Fruit fly (Drosophila melanogaster) whole organism, prepupa: Measurements from ENCODE around the gene Bx.

ENCODE experiments used
- CG11762 ChIP-seq: fragments of 200-800 bp; sonication (Bioruptor generic); optimal IDR thresholded peaks from 3 replicates; lab custom pipeline; 2016; ENCODE audit warnings: missing biosample characterization, missing genetic modification characterization; ENCODE audit not compliant: insufficient read depth
- CG11902 ChIP-seq: fragments of 200-800 bp; sonication (Bioruptor generic); optimal IDR thresholded peaks from 3 replicates; lab custom pipeline; 2016; ENCODE audit warnings: missing biosample characterization, missing genetic modification characterization
- CG1621 ChIP-seq: fragments of 200-800 bp; sonication (Bioruptor generic); optimal IDR thresholded peaks from 3 replicates; lab custom pipeline; 2018; ENCODE audit warnings: missing biosample characterization, mild to moderate bottlenecking, missing genetic modification characterization
- CG31627 ChIP-seq: fragments of 200-800 bp; sonication (Bioruptor generic); optimal IDR thresholded peaks from 3 replicates; lab custom pipeline; 2016; ENCODE audit warnings: missing biosample characterization, missing genetic modification characterization
- Gug ChIP-seq: fragments of 200-800 bp; sonication (Bioruptor generic); IDR thresholded peaks from 2 replicates; pipeline ENCODE4 v1.3.6; 2022; ENCODE audit warnings: missing biosample characterization, missing genetic modification characterization
- Hr39 ChIP-seq: fragments of 200-800 bp; sonication (Bioruptor generic); optimal IDR thresholded peaks from 2 replicates; lab custom pipeline; 2016; ENCODE audit warnings: missing biosample characterization, missing genetic modification characterization
- Hr4 ChIP-seq: fragments of 200-800 bp; sonication (Bioruptor generic); optimal IDR thresholded peaks from 3 replicates; lab custom pipeline; 2016; ENCODE audit warnings: missing biosample characterization, missing genetic modification characterization
- Lpt ChIP-seq: fragments of 200-800 bp; sonication (Bioruptor generic); optimal IDR thresholded peaks from 3 replicates; lab custom pipeline; 2016; ENCODE audit warnings: missing biosample characterization, missing genetic modification characterization
- lz ChIP-seq: fragments of 200-800 bp; sonication (Bioruptor generic); optimal IDR thresholded peaks from 3 replicates; lab custom pipeline; 2016; ENCODE audit warnings: missing biosample characterization, missing genetic modification characterization
- salr ChIP-seq, 2 experiments: fragments of 200-800 bp; sonication (Bioruptor generic); optimal IDR thresholded peaks; 3 replicates each; lab custom pipeline; 2016 to 2018; ENCODE audit warnings: missing biosample characterization in 2 of 2, missing genetic modification characterization in 2 of 2, mild to moderate bottlenecking in 1 of 2
- spab ChIP-seq: fragments of 200-800 bp; sonication (Bioruptor generic); optimal IDR thresholded peaks from 2 replicates; lab custom pipeline; 2017; ENCODE audit warnings: missing biosample characterization, mild to moderate bottlenecking, missing genetic modification characterization, missing genetic modification reagents
- ss ChIP-seq, 2 experiments: fragments of 200-800 bp; sonication (Bioruptor generic); optimal IDR thresholded peaks; 2 replicates in 1 of 2; 3 replicates in 1 of 2; lab custom pipeline; 2017 to 2018; ENCODE audit warnings: mild to moderate bottlenecking in 2 of 2, missing biosample characterization in 2 of 2, missing genetic modification characterization in 2 of 2, moderate library complexity in 1 of 2
- vri ChIP-seq: fragments of 200-800 bp; sonication (Bioruptor generic); optimal IDR thresholded peaks from 3 replicates; lab custom pipeline; 2016; ENCODE audit warnings: missing biosample characterization, mild to moderate bottlenecking, missing genetic modification characterization

DNA sequence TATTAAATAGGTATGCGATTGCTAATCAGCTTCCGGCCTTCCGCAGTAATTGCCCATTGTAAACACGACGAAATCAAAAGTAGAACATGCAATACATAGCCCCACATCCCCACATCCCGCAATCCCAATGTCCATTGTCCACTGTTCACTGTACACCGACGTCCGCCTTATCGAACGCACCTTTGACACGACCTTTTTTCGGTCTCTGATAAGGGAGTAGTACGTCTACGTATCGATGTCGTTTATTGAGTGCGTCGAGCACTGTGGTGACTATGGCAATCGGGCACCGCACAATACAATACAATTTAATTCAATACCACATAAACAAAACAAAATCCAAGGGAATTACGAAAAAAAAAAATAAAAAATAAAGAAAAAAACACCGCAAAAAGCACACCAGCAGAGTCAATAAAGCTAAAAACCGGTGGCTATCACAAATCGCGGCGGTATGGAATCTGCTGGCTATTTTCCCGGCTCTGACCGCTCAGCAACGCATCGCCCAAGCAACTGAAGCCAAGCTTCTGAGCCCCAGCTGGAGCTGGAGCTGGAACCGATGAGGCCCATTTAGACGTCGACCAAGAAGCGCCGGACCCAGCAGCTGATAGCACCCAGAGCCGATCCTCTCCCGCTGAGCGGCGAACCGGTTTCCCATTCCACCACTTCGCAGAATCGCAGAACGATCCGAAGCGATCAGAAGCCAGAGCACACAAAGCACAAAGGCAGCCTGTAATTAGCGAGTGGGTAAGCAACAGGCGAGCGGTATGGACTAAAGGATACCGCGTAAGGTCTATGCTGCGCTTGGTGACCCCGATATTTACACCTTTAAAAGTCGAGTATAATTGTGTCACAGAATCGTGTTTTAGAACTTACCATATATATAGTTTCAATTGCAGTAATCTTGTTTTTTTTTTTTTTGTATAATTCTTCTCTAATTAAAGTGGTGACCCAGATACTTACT is 31.7 kb upstream of the Bx start, which contains the start of gene Hayan:
- TF ChIP-seq Hr39 (GFP tag; lab: Kevin White, UChicago), result no peak
- no peak for TF ChIP-seq lz (GFP tag; lab: Kevin White, UChicago)
- peak; percentile 93 for TF ChIP-seq CG1621 (tag; lab: Kevin White, UChicago)
- TF ChIP-seq spab (GFP tag; lab: Kevin White, UChicago), result peak; percentile 29
- peak; percentile 53 for TF ChIP-seq vri (GFP tag; lab: Kevin White, UChicago)
- TF ChIP-seq Lpt, result peak; percentile 50
- no peak for TF ChIP-seq CG31627
- no peak for TF ChIP-seq CG11762
- no peak for TF ChIP-seq Gug
- no peak for TF ChIP-seq salr (GFP tag; optimal IDR thresholded peaks at IDR 0.05; lab: Kevin White, UChicago)
- TF ChIP-seq CG11902 (GFP tag; lab: Kevin White, UChicago), result no peak
- no peak for TF ChIP-seq Hr4 (GFP tag; lab: Kevin White, UChicago)
- peak; percentile 56 to 75 for TF ChIP-seq ss (GFP tag; optimal IDR thresholded peaks at IDR 0.05; lab: Kevin White, UChicago)
